Worm (Caenorhabditis elegans) whole organism, L3 larva: ENCODE results near the gene col-172.

Experiments used
- R02D3.7 ChIP-seq: fragments of 150-350 bp; optimal IDR thresholded peaks from 2 replicates; lab custom pipeline; 2014; ENCODE audit warnings: missing biosample characterization, missing genetic modification characterization
- ZK546.5 ChIP-seq: sonication (generic microtip); optimal IDR thresholded peaks from 2 replicates; lab custom pipeline; 2017; ENCODE audit warnings: missing biosample characterization, missing genetic modification characterization
- aly-2 ChIP-seq: fragments of 150-350 bp; optimal IDR thresholded peaks from 2 replicates; lab custom pipeline; 2014; ENCODE audit warnings: missing biosample characterization, missing genetic modification characterization
- ama-1 ChIP-seq: fragments of 150-350 bp; optimal IDR thresholded peaks from 2 replicates; lab custom pipeline; 2018
- ceh-16 ChIP-seq: sonication (generic microtip); optimal IDR thresholded peaks from 2 replicates; lab custom pipeline; 2017; ENCODE audit warnings: missing biosample characterization, missing genetic modification characterization
- ceh-28 ChIP-seq: fragments of 150-350 bp; optimal IDR thresholded peaks from 2 replicates; lab custom pipeline; 2014; ENCODE audit warnings: missing biosample characterization, missing genetic modification reagents, missing genetic modification characterization
- daf-12 ChIP-seq: fragments of 150-350 bp; optimal IDR thresholded peaks from 2 replicates; lab custom pipeline; 2014; ENCODE audit warnings: missing biosample characterization, missing genetic modification reagents, missing genetic modification characterization
- egl-27 ChIP-seq: sonication (generic microtip); optimal IDR thresholded peaks from 4 replicates; lab custom pipeline; 2017; ENCODE audit warnings: missing biosample characterization, missing genetic modification reagents, missing genetic modification characterization
- egl-5 ChIP-seq: fragments of 150-350 bp; optimal IDR thresholded peaks from 2 replicates; lab custom pipeline; 2017; ENCODE audit warnings: missing biosample characterization, missing genetic modification reagents, missing genetic modification characterization, inconsistent platforms
- elt-1 ChIP-seq: fragments of 150-350 bp; optimal IDR thresholded peaks from 2 replicates; lab custom pipeline; 2014; ENCODE audit warnings: missing biosample characterization, missing genetic modification characterization
- elt-2 ChIP-seq: sonication (generic microtip); optimal IDR thresholded peaks from 2 replicates; lab custom pipeline; 2016; ENCODE audit warnings: missing genetic modification reagents, mild to moderate bottlenecking, missing genetic modification characterization, missing compliant biosample characterization
- eor-1 ChIP-seq, 2 experiments: fragments of 150-350 bp; optimal IDR thresholded peaks; 2 replicates each; lab custom pipeline; 2014 to 2018; ENCODE audit warnings: missing biosample characterization in 2 of 2, missing genetic modification characterization in 2 of 2
- fkh-10 ChIP-seq: sonication (generic microtip); optimal IDR thresholded peaks from 2 replicates; lab custom pipeline; 2017; ENCODE audit warnings: missing biosample characterization, missing genetic modification reagents, missing genetic modification characterization
- fkh-2 ChIP-seq: fragments of 150-350 bp; optimal IDR thresholded peaks from 2 replicates; lab custom pipeline; 2014; ENCODE audit warnings: missing biosample characterization, missing genetic modification reagents, missing genetic modification characterization
- fos-1 ChIP-seq: fragments of 150-350 bp; optimal IDR thresholded peaks from 2 replicates; lab custom pipeline; 2014; ENCODE audit warnings: missing biosample characterization, missing genetic modification characterization
- lsy-12 ChIP-seq: sonication (generic microtip); optimal IDR thresholded peaks from 2 replicates; lab custom pipeline; 2016; ENCODE audit warnings: mild to moderate bottlenecking, missing genetic modification characterization, missing compliant biosample characterization
- nfya-1 ChIP-seq: sonication (generic microtip); optimal IDR thresholded peaks from 2 replicates; lab custom pipeline; 2017; ENCODE audit warnings: missing genetic modification characterization, mild to moderate bottlenecking, missing compliant biosample characterization, antibody characterized with exemption, moderate library complexity; ENCODE audit not compliant: insufficient read depth
- nhr-23 ChIP-seq: fragments of 150-350 bp; optimal IDR thresholded peaks from 2 replicates; lab custom pipeline; 2014; ENCODE audit warnings: missing biosample characterization, missing genetic modification reagents, missing genetic modification characterization
- nhr-237 ChIP-seq: fragments of 150-350 bp; optimal IDR thresholded peaks from 2 replicates; lab custom pipeline; 2014; ENCODE audit warnings: missing biosample characterization, missing genetic modification characterization
- nhr-25 ChIP-seq: sonication (generic microtip); optimal IDR thresholded peaks from 2 replicates; lab custom pipeline; 2017; ENCODE audit warnings: missing biosample characterization, missing genetic modification characterization
- nhr-28 ChIP-seq: fragments of 150-350 bp; optimal IDR thresholded peaks from 2 replicates; lab custom pipeline; 2014; ENCODE audit warnings: missing biosample characterization, missing genetic modification characterization
- nhr-43 ChIP-seq: sonication (generic microtip); optimal IDR thresholded peaks from 2 replicates; lab custom pipeline; 2016; ENCODE audit warnings: mild to moderate bottlenecking, missing genetic modification characterization, missing compliant biosample characterization; ENCODE audit not compliant: poor library complexity, severe bottlenecking
- nhr-67 ChIP-seq: fragments of 150-350 bp; optimal IDR thresholded peaks from 2 replicates; lab custom pipeline; 2014; ENCODE audit warnings: missing biosample characterization, missing genetic modification characterization
- nhr-76 ChIP-seq: fragments of 150-350 bp; sonication (generic microtip); optimal IDR thresholded peaks from 5 replicates; lab custom pipeline; 2014; ENCODE audit warnings: missing biosample characterization, missing genetic modification characterization
- pha-4 ChIP-seq: fragments of 150-350 bp; optimal IDR thresholded peaks from 2 replicates; lab custom pipeline; 2014; ENCODE audit warnings: missing biosample characterization, missing genetic modification reagents, missing genetic modification characterization
- pqm-1 ChIP-seq: fragments of 150-350 bp; optimal IDR thresholded peaks from 2 replicates; lab custom pipeline; 2017; ENCODE audit warnings: missing biosample characterization, missing genetic modification characterization, inconsistent platforms
- snpc-4 ChIP-seq: fragments of 150-350 bp; optimal IDR thresholded peaks from 2 replicates; lab custom pipeline; 2014; ENCODE audit warnings: missing biosample characterization, missing genetic modification characterization
- tbx-2 ChIP-seq: sonication (generic microtip); optimal IDR thresholded peaks from 2 replicates; lab custom pipeline; 2016; ENCODE audit warnings: mild to moderate bottlenecking, missing genetic modification characterization, missing compliant biosample characterization
- zag-1 ChIP-seq: fragments of 150-350 bp; optimal IDR thresholded peaks from 2 replicates; lab custom pipeline; 2014; ENCODE audit warnings: missing biosample characterization, missing genetic modification characterization
- ztf-11 ChIP-seq: fragments of 150-350 bp; optimal IDR thresholded peaks from 2 replicates; lab custom pipeline; 2014; ENCODE audit warnings: missing biosample characterization, missing genetic modification characterization
- ztf-4 ChIP-seq: fragments of 150-350 bp; optimal IDR thresholded peaks from 2 replicates; lab custom pipeline; 2014; ENCODE audit warnings: missing biosample characterization, missing genetic modification characterization

The col-172 gene

ce11 chrX:6665129-6665858 is 7.3 kb upstream of the col-172 start:
- TF ChIP-seq snpc-4 (tag; lab: Kevin White, UChicago) (no peak), aly-2 (tag; lab: Kevin White, UChicago) (no peak), nhr-25 (tag; lab: Kevin White, UChicago) (no peak), nfya-1 (tag; lab: Kevin White, UChicago) (peak; percentile 1), ztf-11 (tag; lab: Kevin White, UChicago) (no peak), nhr-237 (tag; lab: Kevin White, UChicago) (no peak), ceh-28 (tag; lab: Kevin White, UChicago) (no peak), pqm-1 (tag; lab: Kevin White, UChicago) (peak; percentile 53), pha-4 (tag; lab: Kevin White, UChicago) (no peak), elt-2 (tag; lab: Kevin White, UChicago) (peak; percentile 72), ama-1 (lab: Kevin White, UChicago) (no peak), R02D3.7 (tag; lab: Kevin White, UChicago) (no peak), elt-1 (tag; lab: Kevin White, UChicago) (peak; percentile 68)

ce11 chrX:6667468-6667867 is 5.2 kb upstream of the col-172 start:
- TF ChIP-seq nhr-67 (tag; lab: Kevin White, UChicago) (no peak), pha-4 (tag; lab: Kevin White, UChicago) (peak; percentile 27), pqm-1 (tag; lab: Kevin White, UChicago) (peak; percentile 57), eor-1 (tag; optimal IDR thresholded peaks at IDR 0.05; lab: Kevin White, UChicago) (no peak), zag-1 (tag; lab: Kevin White, UChicago) (no peak), nhr-43 (tag; lab: Kevin White, UChicago) (no peak), fos-1 (tag; lab: Kevin White, UChicago) (peak; percentile 42), elt-2 (tag; lab: Kevin White, UChicago) (peak; percentile 77), egl-5 (tag; lab: Kevin White, UChicago) (no peak)

ce11 chrX:6668911-6669310 is 3.7 kb upstream of the col-172 start, which contains the start of gene nhr-137:
Gene nhr-137, minus strand, starts transcription at chrX:6669011.
- TF ChIP-seq lsy-12 (tag; lab: Kevin White, UChicago), result no peak
- no peak for TF ChIP-seq pha-4 (tag; lab: Kevin White, UChicago)
- no peak for TF ChIP-seq nhr-43 (tag; lab: Kevin White, UChicago)

ce11 chrX:6669366-6669765 is 3.3 kb upstream of the col-172 start:
- TF ChIP-seq elt-1 (tag; lab: Kevin White, UChicago) (peak; percentile 22), fkh-2 (tag; lab: Kevin White, UChicago) (no peak)

DNA sequence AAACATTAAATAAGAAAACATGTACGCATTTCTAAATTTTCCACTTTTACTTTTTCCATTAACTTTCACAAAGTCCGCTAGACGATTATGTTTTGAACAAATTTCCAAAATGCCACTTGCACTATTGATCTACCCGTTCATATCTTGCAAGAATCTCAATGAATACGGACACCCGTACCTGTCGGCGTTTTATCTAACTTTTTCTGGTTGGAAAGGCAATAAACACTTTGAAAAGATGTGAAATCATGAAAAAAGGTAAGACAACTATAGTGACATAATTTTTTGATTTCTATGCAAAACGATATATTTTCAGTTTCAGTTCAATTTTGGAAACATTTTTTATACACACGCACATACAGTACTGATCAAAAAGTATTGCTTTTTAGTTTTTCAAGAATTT is 902 bp upstream of the col-172 start:
- TF ChIP-seq nhr-23 (tag; lab: Kevin White, UChicago), result peak; percentile 27
- peak; percentile 69 for TF ChIP-seq elt-1 (tag; lab: Kevin White, UChicago)
- no peak for TF ChIP-seq ztf-11 (tag; lab: Kevin White, UChicago)

DNA sequence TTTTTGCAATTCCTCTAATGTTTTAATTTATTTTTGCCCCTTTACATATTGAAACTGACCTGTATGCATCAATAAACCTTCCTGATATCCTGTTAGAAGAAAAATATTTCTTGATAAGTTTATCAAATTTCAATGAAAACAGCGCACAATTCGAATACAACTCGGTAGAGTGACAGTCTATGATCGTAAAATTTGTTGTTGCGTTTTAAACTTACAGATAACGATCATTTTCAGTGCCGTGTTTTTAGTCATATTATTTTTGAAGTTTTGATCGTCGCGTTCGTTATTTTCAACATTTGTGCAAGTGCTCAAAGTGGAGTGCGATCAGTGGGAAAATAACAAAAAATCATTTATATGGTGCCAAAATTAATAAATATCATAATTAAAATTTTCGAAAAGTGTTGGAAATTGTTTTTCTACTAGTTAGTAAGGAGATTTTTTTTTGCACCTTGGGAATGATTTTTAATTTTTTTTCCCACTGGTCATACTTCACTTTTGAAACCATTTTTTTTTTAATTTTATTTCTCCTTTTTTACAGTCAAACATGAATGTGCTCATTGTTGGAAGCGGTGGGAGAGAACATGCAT is 1.8 kb downstream of the col-172 start, which contains the start of gene F38B6.4:
Gene F38B6.4 (plus strand): TSS at position 537 of the 587 bp plus-strand sequence.
- TF ChIP-seq pqm-1 (tag; lab: Kevin White, UChicago), result peak; percentile 55
- no peak for TF ChIP-seq ceh-16 (tag; lab: Kevin White, UChicago)
- no peak for TF ChIP-seq nhr-43 (tag; lab: Kevin White, UChicago)
- TF ChIP-seq pha-4 (tag; lab: Kevin White, UChicago), result peak; percentile 4
- peak; percentile 73 for TF ChIP-seq elt-2 (tag; lab: Kevin White, UChicago)

ce11 chrX:6682683-6683082 is 10.1 kb downstream of the col-172 start, which contains the start of gene F38B6.8:
Gene F38B6.8, minus strand, starts transcription at chrX:6682783.
- TF ChIP-seq R02D3.7 (tag; lab: Kevin White, UChicago), result no peak
- no peak for TF ChIP-seq nfya-1 (tag; lab: Kevin White, UChicago)
- TF ChIP-seq fkh-10, result no peak
- TF ChIP-seq nhr-28, result no peak
- TF ChIP-seq fkh-2 (tag; lab: Kevin White, UChicago), result no peak
- TF ChIP-seq nhr-23 (tag; lab: Kevin White, UChicago), result no peak
- TF ChIP-seq ztf-11 (tag; lab: Kevin White, UChicago), result no peak
- TF ChIP-seq tbx-2 (tag; lab: Kevin White, UChicago), result no peak
- TF ChIP-seq nhr-237 (tag; lab: Kevin White, UChicago), result no peak
- no peak for TF ChIP-seq egl-27
- no peak for TF ChIP-seq daf-12 (tag; lab: Kevin White, UChicago)
- TF ChIP-seq nhr-76 (tag; lab: Kevin White, UChicago), result no peak
- TF ChIP-seq ztf-4 (tag; lab: Kevin White, UChicago), result no peak
- TF ChIP-seq elt-1 (tag; lab: Kevin White, UChicago), result no peak
- TF ChIP-seq ZK546.5, result no peak
